Worm (Caenorhabditis elegans) whole organism, L4/young adult: ENCODE data around the gene dec-7.

Experiments
- dao-5 ChIP-seq: sonication (generic microtip); optimal IDR thresholded peaks from 2 replicates; lab custom pipeline; 2016; ENCODE audit warnings: missing genotype, missing genetic modification characterization, moderate library complexity, missing compliant biosample characterization
- him-1 ChIP-seq: sonication (generic microtip); optimal IDR thresholded peaks from 2 replicates; lab custom pipeline; 2016; ENCODE audit warnings: missing genotype, missing genetic modification reagents, missing genetic modification characterization, missing compliant biosample characterization

DNA sequence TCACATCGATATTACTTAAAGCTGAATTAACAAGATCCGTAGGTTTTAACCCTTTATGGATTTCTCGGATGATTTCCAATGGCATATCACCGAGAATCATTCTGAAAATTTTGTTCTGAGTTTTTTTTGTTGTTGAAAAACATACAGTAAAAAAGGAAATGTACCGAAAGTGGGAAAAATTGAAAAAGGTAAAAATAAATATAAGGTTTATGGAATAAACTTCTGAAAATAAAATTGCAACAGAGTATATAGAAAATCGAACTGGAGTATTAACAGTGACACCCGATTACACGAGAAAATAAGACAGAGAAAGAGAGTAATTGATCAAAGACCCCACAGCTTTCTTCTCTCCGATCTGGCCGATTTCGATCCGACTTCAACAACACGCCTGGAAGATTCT, 19.7 kb downstream of the dec-7 start, which contains the start of gene K03H1.11:
- TF ChIP-seq him-1 (tag; lab: Kevin White, UChicago): no peak
- no peak for TF ChIP-seq dao-5 (tag; lab: Kevin White, UChicago)
